Worm (Caenorhabditis elegans): ENCODE results near the gene Y54F10BM.3.

- TF ChIP-seq ama-1 (optimal IDR thresholded peaks at IDR 0.05) = no peak
- no peak for TF ChIP-seq sea-1 (GFP tag; conservative IDR thresholded peaks at IDR 0.05)
- no peak for TF ChIP-seq tra-4 (tag; optimal IDR thresholded peaks at IDR 0.05)
- no peak for TF ChIP-seq scrt-1 (GFP tag; IDR thresholded peaks at IDR 0.05)
- no peak for TF ChIP-seq ceh-13 (GFP tag; optimal IDR thresholded peaks at IDR 0.05)
- TF ChIP-seq flt-1 (GFP tag; IDR thresholded peaks at IDR 0.05) = no peak
- no peak for TF ChIP-seq ets-7 (tag; optimal IDR thresholded peaks at IDR 0.05)
Measured at ce11 chrIII:2240471-2240870, 41.4 kb upstream of the Y54F10BM.3 start, which contains the start of gene srz-56.

Data from whole organism, early embryonic.